Worm (Caenorhabditis elegans) whole organism, mixed stage, embryonic: ENCODE results near the gene aka-1.
A peak's percentile ranks its signal among the peaks of the same experiment; 100 is the strongest.

Source experiments
- bed-3 ChIP-seq: fragments of 200-800 bp; sonication (Bioruptor generic); optimal IDR thresholded peaks from 3 replicates; lab custom pipeline; 2018; ENCODE audit warnings: mild to moderate bottlenecking, missing genetic modification characterization, moderate library complexity, missing compliant biosample characterization
- ceh-39 ChIP-seq: fragments of 150-350 bp; optimal IDR thresholded peaks from 2 replicates; lab custom pipeline; 2014; ENCODE audit warnings: missing biosample characterization, missing genetic modification characterization
- ceh-83 ChIP-seq: fragments of 200-800 bp; sonication (Bioruptor generic); optimal IDR thresholded peaks from 2 replicates; lab custom pipeline; 2018; ENCODE audit warnings: mild to moderate bottlenecking, missing genetic modification characterization, missing compliant biosample characterization
- ces-1 ChIP-seq: fragments of 150-350 bp; optimal IDR thresholded peaks from 2 replicates; lab custom pipeline; 2014; ENCODE audit warnings: missing biosample characterization, missing genetic modification reagents, missing genetic modification characterization
- cnd-1 ChIP-seq: fragments of 200-800 bp; sonication (Bioruptor generic); optimal IDR thresholded peaks from 2 replicates; lab custom pipeline; 2018; ENCODE audit warnings: mild to moderate bottlenecking, missing genetic modification characterization, missing compliant biosample characterization
- elt-1 ChIP-seq: sonication (generic microtip); optimal IDR thresholded peaks from 2 replicates; lab custom pipeline; 2017; ENCODE audit warnings: missing genetic modification characterization, mild to moderate bottlenecking, missing compliant biosample characterization, antibody characterized with exemption, moderate library complexity, borderline replicate concordance; ENCODE audit not compliant: insufficient read depth
- elt-3 ChIP-seq: fragments of 150-350 bp; optimal IDR thresholded peaks from 2 replicates; lab custom pipeline; 2014; ENCODE audit warnings: missing biosample characterization, missing genetic modification characterization
- flh-1 ChIP-seq: fragments of 200-800 bp; sonication (Bioruptor generic); optimal IDR thresholded peaks from 2 replicates; lab custom pipeline; 2018; ENCODE audit warnings: mild to moderate bottlenecking, missing genetic modification characterization, moderate library complexity, missing compliant biosample characterization
- ham-2 ChIP-seq: fragments of 200-800 bp; sonication (Bioruptor generic); optimal IDR thresholded peaks from 2 replicates; lab custom pipeline; 2018; ENCODE audit warnings: mild to moderate bottlenecking, missing genetic modification characterization, missing compliant biosample characterization
- lin-13 ChIP-seq: fragments of 150-350 bp; optimal IDR thresholded peaks from 2 replicates; lab custom pipeline; 2014; ENCODE audit warnings: missing biosample characterization, missing genetic modification characterization
- lin-32 ChIP-seq: fragments of 200-800 bp; sonication (Bioruptor generic); optimal IDR thresholded peaks from 2 replicates; lab custom pipeline; 2018; ENCODE audit warnings: mild to moderate bottlenecking, missing genetic modification characterization, missing compliant biosample characterization
- lsy-2 ChIP-seq: fragments of 150-350 bp; optimal IDR thresholded peaks from 2 replicates; lab custom pipeline; 2014; ENCODE audit warnings: missing biosample characterization, missing genetic modification characterization
- mab-5 ChIP-seq: fragments of 150-350 bp; optimal IDR thresholded peaks from 2 replicates; lab custom pipeline; 2014; ENCODE audit warnings: missing biosample characterization, missing genetic modification characterization
- mep-1 ChIP-seq: fragments of 150-350 bp; optimal IDR thresholded peaks from 2 replicates; lab custom pipeline; 2017; ENCODE audit warnings: missing biosample characterization, missing genetic modification reagents, missing genetic modification characterization, inconsistent platforms
- mls-2 ChIP-seq: sonication (generic microtip); optimal IDR thresholded peaks from 2 replicates; lab custom pipeline; 2016; ENCODE audit warnings: mild to moderate bottlenecking, missing genetic modification characterization, moderate library complexity, missing compliant biosample characterization
- nhr-12 ChIP-seq: fragments of 150-350 bp; optimal IDR thresholded peaks from 2 replicates; lab custom pipeline; 2014; ENCODE audit warnings: missing biosample characterization, missing genetic modification characterization
- nhr-2 ChIP-seq: fragments of 150-350 bp; optimal IDR thresholded peaks from 2 replicates; lab custom pipeline; 2014; ENCODE audit warnings: missing biosample characterization, missing genetic modification characterization
- nhr-237 ChIP-seq: fragments of 150-350 bp; optimal IDR thresholded peaks from 2 replicates; lab custom pipeline; 2014; ENCODE audit warnings: missing biosample characterization, missing genetic modification characterization
- nhr-28 ChIP-seq: fragments of 150-350 bp; optimal IDR thresholded peaks from 2 replicates; lab custom pipeline; 2014; ENCODE audit warnings: missing biosample characterization, missing genetic modification characterization
- nhr-76 ChIP-seq: sonication (generic microtip); optimal IDR thresholded peaks from 2 replicates; lab custom pipeline; 2017; ENCODE audit warnings: missing biosample characterization, missing genetic modification characterization
- pha-4 ChIP-seq: fragments of 150-350 bp; optimal IDR thresholded peaks from 2 replicates; lab custom pipeline; 2018; ENCODE audit warnings: missing biosample characterization, missing genetic modification reagents, missing genetic modification characterization
- sem-2 ChIP-seq: fragments of 200-800 bp; sonication (Bioruptor generic); optimal IDR thresholded peaks from 2 replicates; lab custom pipeline; 2018; ENCODE audit warnings: mild to moderate bottlenecking, missing genetic modification characterization, missing compliant biosample characterization
- sptf-1 ChIP-seq: sonication (generic microtip); optimal IDR thresholded peaks from 2 replicates; lab custom pipeline; 2017; ENCODE audit warnings: mild to moderate bottlenecking, missing genetic modification characterization, moderate library complexity, missing compliant biosample characterization
- tbx-8 ChIP-seq: fragments of 200-800 bp; sonication (Bioruptor generic); optimal IDR thresholded peaks from 2 replicates; lab custom pipeline; 2018; ENCODE audit warnings: mild to moderate bottlenecking, missing genetic modification characterization, moderate library complexity, missing compliant biosample characterization
- unc-120 ChIP-seq: sonication (generic microtip); optimal IDR thresholded peaks from 2 replicates; lab custom pipeline; 2017; ENCODE audit warnings: missing genetic modification characterization, missing compliant biosample characterization; ENCODE audit not compliant: poor library complexity, severe bottlenecking
- unc-39 ChIP-seq: fragments of 150-350 bp; optimal IDR thresholded peaks from 2 replicates; lab custom pipeline; 2014; ENCODE audit warnings: missing biosample characterization, missing genetic modification characterization
- zip-8 ChIP-seq: fragments of 150-350 bp; optimal IDR thresholded peaks from 2 replicates; lab custom pipeline; 2014; ENCODE audit warnings: missing biosample characterization, missing genetic modification characterization
- ztf-11 ChIP-seq: fragments of 150-350 bp; optimal IDR thresholded peaks from 2 replicates; lab custom pipeline; 2014; ENCODE audit warnings: missing biosample characterization, missing genetic modification characterization

Gene aka-1

ce11 chrII:7489605-7490004, 11.3 kb upstream of the aka-1 start, which contains the start of gene D1022.9:
Gene D1022.9 (minus strand): TSS chrII:7489705.
- no peak for TF ChIP-seq ztf-11 (tag; lab: Kevin White, UChicago)
- TF ChIP-seq nhr-28 (tag; lab: Kevin White, UChicago): no peak
- no peak for TF ChIP-seq unc-120 (tag; lab: Kevin White, UChicago)
- TF ChIP-seq mab-5 (tag; lab: Kevin White, UChicago): no peak
- TF ChIP-seq pha-4 (tag; lab: Kevin White, UChicago): no peak
- TF ChIP-seq zip-8 (tag; lab: Kevin White, UChicago): no peak
- no peak for TF ChIP-seq ham-2
- TF ChIP-seq nhr-76 (tag; lab: Kevin White, UChicago): no peak
- TF ChIP-seq sem-2 (GFP tag; lab: Kevin White, UChicago): no peak
- no peak for TF ChIP-seq ceh-83 (GFP tag; lab: Kevin White, UChicago)
- no peak for TF ChIP-seq flh-1 (GFP tag; lab: Kevin White, UChicago)
- no peak for TF ChIP-seq elt-3 (tag; lab: Kevin White, UChicago)
- TF ChIP-seq lsy-2 (tag; lab: Kevin White, UChicago): no peak
- TF ChIP-seq mep-1: no peak

ce11 chrII:7483009-7483408, 4.7 kb upstream of the aka-1 start, which contains the start of gene cah-2:
Gene cah-2 (minus strand): TSS chrII:7483109.
- TF ChIP-seq mls-2 (tag; lab: Kevin White, UChicago) (no peak), nhr-76 (tag; lab: Kevin White, UChicago) (no peak), sptf-1 (no peak), ces-1 (GFP tag; lab: Kevin White, UChicago) (no peak), nhr-237 (tag; lab: Kevin White, UChicago) (no peak), lsy-2 (tag; lab: Kevin White, UChicago) (no peak)

- no peak for TF ChIP-seq mep-1
- peak; percentile 57 for TF ChIP-seq ces-1 (GFP tag; lab: Kevin White, UChicago)
These were observed 9.0 kb downstream of the aka-1 start for ce11 chrII:7469318-7469717.

- no peak for TF ChIP-seq nhr-12 (tag; lab: Kevin White, UChicago)
- no peak for TF ChIP-seq mep-1
- TF ChIP-seq zip-8 (tag; lab: Kevin White, UChicago): no peak
- TF ChIP-seq elt-1: no peak
- TF ChIP-seq, all 35 proteins: peak for 0
These were observed 12.8 kb downstream of the aka-1 start, which contains the start of gene sro-1 for ce11 chrII:7465519-7465918. Gene sro-1 (minus strand): TSS chrII:7465619.

- TF ChIP-seq nhr-2 (tag; lab: Kevin White, UChicago) (no peak), lin-32 (GFP tag; lab: Kevin White, UChicago) (no peak), unc-39 (tag; lab: Kevin White, UChicago) (no peak), lin-13 (tag; lab: Kevin White, UChicago) (no peak)
These were observed 19.1 kb downstream of the aka-1 start, which contains the start of gene D1022.2 for ce11 chrII:7459205-7459604. Gene D1022.2 (plus strand): TSS chrII:7459505.

ce11 chrII:7458706-7459105, 19.6 kb downstream of the aka-1 start, which contains the start of gene D1022.5:
Gene D1022.5 (minus strand): TSS chrII:7458806.
- no peak for TF ChIP-seq nhr-28 (tag; lab: Kevin White, UChicago)
- TF ChIP-seq mab-5 (tag; lab: Kevin White, UChicago): no peak
- TF ChIP-seq ztf-11 (tag; lab: Kevin White, UChicago): no peak
- no peak for TF ChIP-seq sptf-1
- no peak for TF ChIP-seq nhr-237 (tag; lab: Kevin White, UChicago)
- no peak for TF ChIP-seq elt-3 (tag; lab: Kevin White, UChicago)
- TF ChIP-seq bed-3 (GFP tag; lab: Kevin White, UChicago): no peak
- no peak for TF ChIP-seq nhr-12 (tag; lab: Kevin White, UChicago)
- no peak for TF ChIP-seq unc-39 (tag; lab: Kevin White, UChicago)
- TF ChIP-seq zip-8 (tag; lab: Kevin White, UChicago): no peak
- TF ChIP-seq unc-120 (tag; lab: Kevin White, UChicago): no peak
- no peak for TF ChIP-seq ceh-39 (tag; lab: Kevin White, UChicago)
- TF ChIP-seq flh-1 (GFP tag; lab: Kevin White, UChicago): no peak
- TF ChIP-seq cnd-1 (tag; lab: Kevin White, UChicago): no peak
- TF ChIP-seq tbx-8: no peak
- TF ChIP-seq lin-13 (tag; lab: Kevin White, UChicago): no peak
- no peak for TF ChIP-seq nhr-2 (tag; lab: Kevin White, UChicago)
- TF ChIP-seq ces-1 (GFP tag; lab: Kevin White, UChicago): no peak
